Worm (Caenorhabditis elegans): Measurements from ENCODE around the gene mrpl-12.

mrpl-12 gene

ce11 chrIII:10736322-10736985 lies 28.9 kb downstream of the mrpl-12 start (continued):
- TF ChIP-seq F33H1.4 (GFP tag; IDR thresholded peaks at IDR 0.05) = peak; percentile 60
- TF ChIP-seq lin-54 (GFP tag; optimal IDR thresholded peaks at IDR 0.05) = no peak
- TF ChIP-seq pha-4 (tag; optimal IDR thresholded peaks at IDR 0.05) = no peak
- TF ChIP-seq somi-1 (GFP tag; optimal IDR thresholded peaks at IDR 0.05) = no peak
- no peak for TF ChIP-seq atf-7 (tag; optimal IDR thresholded peaks at IDR 0.05)
- TF ChIP-seq cebp-2 (GFP tag; IDR thresholded peaks at IDR 0.05) = no peak
- peak; percentile 19; the same call in 1 of the 2 replicates for TF ChIP-seq madf-8 (GFP tag; conservative IDR thresholded peaks at IDR 0.05)
- TF ChIP-seq madf-6 (GFP tag; IDR thresholded peaks at IDR 0.05) = 0 out of 2 replicates have a peak, but pooled peaks have one; percentile 38
- TF ChIP-seq snpc-1.1 (tag; optimal IDR thresholded peaks at IDR 0.05; ENCODE audit: insufficient read depth) = no peak
- no peak for TF ChIP-seq B0035.1 (tag; optimal IDR thresholded peaks at IDR 0.05)
- TF ChIP-seq B0019.2 (GFP tag; conservative IDR thresholded peaks at IDR 0.05) = no peak
- no peak for TF ChIP-seq ztf-26 (tag; optimal IDR thresholded peaks at IDR 0.05)
- no peak for TF ChIP-seq hlh-12 (tag; optimal IDR thresholded peaks at IDR 0.05)
- TF ChIP-seq fkh-3 (tag; optimal IDR thresholded peaks at IDR 0.05) = no peak
- no peak for TF ChIP-seq F49E8.2 (tag; optimal IDR thresholded peaks at IDR 0.05; ENCODE audit: insufficient read depth)
- TF ChIP-seq F23B12.7 (tag; optimal IDR thresholded peaks at IDR 0.05; ENCODE audit: insufficient read depth) = no peak
- TF ChIP-seq aptf-3 (GFP tag; IDR thresholded peaks at IDR 0.05) = no peak
- TF ChIP-seq Y56A3A.18 (GFP tag; IDR thresholded peaks at IDR 0.05) = no peak
- no peak for TF ChIP-seq rpc-1 (optimal IDR thresholded peaks at IDR 0.05)
- no peak for TF ChIP-seq rpc-1 (tag; optimal IDR thresholded peaks at IDR 0.05)
- no peak for TF ChIP-seq zim-3 (tag; optimal IDR thresholded peaks at IDR 0.05)
- TF ChIP-seq ceh-79 (tag; optimal IDR thresholded peaks at IDR 0.05) = no peak
- TF ChIP-seq F57C9.4 (tag; optimal IDR thresholded peaks at IDR 0.05) = no peak
- TF ChIP-seq lag-1 (GFP tag; IDR thresholded peaks at IDR 0.05) = no peak
- no peak for TF ChIP-seq ceh-27 (GFP tag; optimal IDR thresholded peaks at IDR 0.05)
- no peak for TF ChIP-seq tlf-1 (GFP tag; optimal IDR thresholded peaks at IDR 0.05)
- peak; percentile 10 for TF ChIP-seq repo-1 (tag; optimal IDR thresholded peaks at IDR 0.05)
- TF ChIP-seq ztf-3 (GFP tag; optimal IDR thresholded peaks at IDR 0.05) = no peak
- no peak for TF ChIP-seq ccch-3 (GFP tag; optimal IDR thresholded peaks at IDR 0.05)
- TF ChIP-seq hmg-1.2 (GFP tag; IDR thresholded peaks at IDR 0.05) = peak; percentile 92
- TF ChIP-seq hmg-20 (GFP tag; IDR thresholded peaks at IDR 0.05) = no peak
- TF ChIP-seq nhr-179 (tag; optimal IDR thresholded peaks at IDR 0.05) = no peak
- peak; percentile 11 for TF ChIP-seq athp-1 (tag; optimal IDR thresholded peaks at IDR 0.05)
- no peak for TF ChIP-seq ztf-28 (GFP tag; IDR thresholded peaks at IDR 0.05)
- TF ChIP-seq nfya-1 (tag; optimal IDR thresholded peaks at IDR 0.05; ENCODE audit: borderline replicate concordance, insufficient read depth) = no peak
- TF ChIP-seq ceh-40 (GFP tag; IDR thresholded peaks at IDR 0.05) = no peak
- TF ChIP-seq hrde-1 (tag; optimal IDR thresholded peaks at IDR 0.05; ENCODE audit: borderline replicate concordance) = no peak
- no peak for TF ChIP-seq die-1 (tag; optimal IDR thresholded peaks at IDR 0.05)
- no peak for TF ChIP-seq pbrm-1 (GFP tag; IDR thresholded peaks at IDR 0.05)
- no peak for TF ChIP-seq F55B11.4 (tag; optimal IDR thresholded peaks at IDR 0.05; ENCODE audit: borderline replicate concordance, insufficient read depth)
- TF ChIP-seq nfyb-1 (GFP tag; IDR thresholded peaks at IDR 0.05) = 0 out of 2 replicates have a peak, but pooled peaks have one; percentile 10
- no peak for TF ChIP-seq snpc-4 (GFP tag; optimal IDR thresholded peaks at IDR 0.05)
- TF ChIP-seq snpc-4 (tag; optimal IDR thresholded peaks at IDR 0.05) = no peak
- no peak for TF ChIP-seq F10E7.11 (tag; optimal IDR thresholded peaks at IDR 0.05)
- peak; percentile 37 for TF ChIP-seq him-1 (tag; optimal IDR thresholded peaks at IDR 0.05)
- TF ChIP-seq lir-1 (GFP tag; conservative IDR thresholded peaks at IDR 0.05) = 0 out of 2 replicates have a peak, but pooled peaks have one; percentile 28
- TF ChIP-seq nhr-27 (tag; optimal IDR thresholded peaks at IDR 0.05) = no peak
- TF ChIP-seq F37B4.10 (GFP tag; IDR thresholded peaks at IDR 0.05) = no peak
